Worm (Caenorhabditis elegans) whole organism, L1 larva: ENCODE measurements around the gene cpr-1.

ENCODE experiments used
- fos-1 ChIP-seq: fragments of 150-350 bp; optimal IDR thresholded peaks from 2 replicates; lab custom pipeline; 2014; ENCODE audit warnings: missing biosample characterization, missing genetic modification characterization
- pqm-1 ChIP-seq: sonication (generic microtip); optimal IDR thresholded peaks from 3 replicates; lab custom pipeline; 2017; ENCODE audit warnings: missing biosample characterization, missing genetic modification characterization
- sptf-1 ChIP-seq: fragments of 150-350 bp; optimal IDR thresholded peaks from 2 replicates; lab custom pipeline; 2014; ENCODE audit warnings: missing biosample characterization, missing genetic modification characterization
- tbx-2 ChIP-seq: sonication (generic microtip); optimal IDR thresholded peaks from 2 replicates; lab custom pipeline; 2016; ENCODE audit warnings: missing genetic modification characterization, missing compliant biosample characterization
- unc-130 ChIP-seq: fragments of 150-350 bp; optimal IDR thresholded peaks from 2 replicates; lab custom pipeline; 2017; ENCODE audit warnings: missing biosample characterization, missing genetic modification characterization, inconsistent platforms
- ztf-11 ChIP-seq, 2 experiments: sonication (generic microtip); optimal IDR thresholded peaks; 2 replicates each; lab custom pipeline; 2016 to 2017; ENCODE audit warnings: missing genetic modification characterization in 2 of 2, missing biosample characterization in 1 of 2, missing compliant biosample characterization in 1 of 2

ce11 chrV:11990511-11991127 lies 15.3 kb downstream of the cpr-1 start:
- TF ChIP-seq tbx-2 (tag; lab: Kevin White, UChicago) (no peak), fos-1 (tag; lab: Kevin White, UChicago) (no peak), sptf-1 (tag; lab: Kevin White, UChicago) (no peak), pqm-1 (tag; lab: Kevin White, UChicago) (no peak), ztf-11 (tag; optimal IDR thresholded peaks at IDR 0.05; lab: Kevin White, UChicago) (no peak), unc-130 (tag; lab: Kevin White, UChicago) (no peak)
